Worm (Caenorhabditis elegans): ENCODE results near the gene B0001.2.

DNA sequence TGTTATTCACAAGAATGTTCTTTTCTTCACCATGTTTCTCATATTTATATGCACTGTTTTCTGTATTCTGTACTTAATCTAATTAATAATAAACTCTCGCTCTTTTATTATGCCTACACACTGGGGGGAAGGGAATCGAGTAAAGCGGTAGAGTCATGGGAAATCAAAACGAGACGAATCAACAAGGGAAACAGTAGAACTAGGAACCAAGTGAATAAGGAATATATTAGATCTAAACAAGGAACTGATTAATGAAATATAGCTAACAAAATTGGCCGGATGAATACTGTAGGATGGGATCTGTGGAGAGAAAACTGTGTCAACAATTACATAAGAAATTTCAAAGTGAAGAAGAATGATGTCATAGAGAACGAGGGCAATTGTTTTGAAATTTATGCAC is 15.8 kb downstream of the B0001.2 start:
- TF ChIP-seq egl-27 (tag; optimal IDR thresholded peaks at IDR 0.05) = no peak
- no peak for TF ChIP-seq mdl-1 (tag; optimal IDR thresholded peaks at IDR 0.05)
- no peak for TF ChIP-seq snpc-4 (tag; optimal IDR thresholded peaks at IDR 0.05)
- TF ChIP-seq fkh-10 (GFP tag; optimal IDR thresholded peaks at IDR 0.05) = no peak
- TF ChIP-seq egl-5 (tag; optimal IDR thresholded peaks at IDR 0.05) = no peak
- TF ChIP-seq nhr-25 (tag; optimal IDR thresholded peaks at IDR 0.05) = no peak
- no peak for TF ChIP-seq ztf-11 (tag; optimal IDR thresholded peaks at IDR 0.05)
- TF ChIP-seq ceh-28 (tag; optimal IDR thresholded peaks at IDR 0.05) = no peak
- no peak for TF ChIP-seq fos-1 (tag; optimal IDR thresholded peaks at IDR 0.05)
- no peak for TF ChIP-seq daf-12 (tag; optimal IDR thresholded peaks at IDR 0.05)
- no peak for TF ChIP-seq mml-1 (tag; optimal IDR thresholded peaks at IDR 0.05)
- no peak for TF ChIP-seq hmg-11 (tag; optimal IDR thresholded peaks at IDR 0.05)
- TF ChIP-seq zag-1 (tag; optimal IDR thresholded peaks at IDR 0.05) = no peak

Data from whole organism, L3 larva.